Fruit fly (Drosophila melanogaster) whole organism, embryonic: ENCODE data around the gene bmm.

Source experiments
- Antp ChIP-seq: fragments of 200-800 bp; sonication (Bioruptor generic); optimal IDR thresholded peaks from 3 replicates; lab custom pipeline; 2016; ENCODE audit warnings: missing biosample characterization, missing genetic modification characterization
- Bgb ChIP-seq: fragments of 200-800 bp; sonication (Bioruptor generic); IDR thresholded peaks from 2 replicates; pipeline ENCODE4 v1.3.6; 2022; ENCODE audit warnings: missing biosample characterization, missing genetic modification characterization; ENCODE audit not compliant: partially characterized antibody
- CG1024 ChIP-seq: fragments of 200-800 bp; sonication (Bioruptor generic); IDR thresholded peaks from 2 replicates; pipeline ENCODE4 v1.3.6; 2022; ENCODE audit warnings: missing biosample characterization, missing genetic modification characterization
- CG10543 ChIP-seq: fragments of 200-800 bp; sonication (Bioruptor generic); optimal IDR thresholded peaks from 3 replicates; lab custom pipeline; 2017; ENCODE audit warnings: missing biosample characterization, mild to moderate bottlenecking, missing genetic modification characterization, moderate library complexity
- CG13296 ChIP-seq: fragments of 200-800 bp; sonication (Bioruptor generic); optimal IDR thresholded peaks from 3 replicates; lab custom pipeline; 2018; ENCODE audit warnings: missing biosample characterization, mild to moderate bottlenecking, missing genetic modification characterization
- CG13775 ChIP-seq: fragments of 200-800 bp; sonication (Bioruptor generic); optimal IDR thresholded peaks from 3 replicates; lab custom pipeline; 2017; ENCODE audit warnings: missing biosample characterization, mild to moderate bottlenecking, missing genetic modification characterization
- CG14014 ChIP-seq: fragments of 200-800 bp; sonication (Bioruptor generic); IDR thresholded peaks from 2 replicates; pipeline ENCODE4 v1.3.6; 2022; ENCODE audit warnings: missing biosample characterization, missing genetic modification characterization
- CG17361 ChIP-seq: fragments of 200-800 bp; sonication (Bioruptor generic); IDR thresholded peaks from 3 replicates; pipeline ENCODE4 v1.3.6; 2022; ENCODE audit warnings: missing biosample characterization, missing genetic modification characterization
- CG18619 ChIP-seq: fragments of 200-800 bp; sonication (Bioruptor generic); optimal IDR thresholded peaks from 3 replicates; lab custom pipeline; 2017; ENCODE audit warnings: missing biosample characterization, mild to moderate bottlenecking, missing genetic modification characterization
- CG2199 ChIP-seq: fragments of 200-800 bp; sonication (Bioruptor generic); IDR thresholded peaks from 3 replicates; pipeline ENCODE4 v1.3.6; 2022; ENCODE audit warnings: missing biosample characterization, missing genetic modification characterization
- CG2889 ChIP-seq: fragments of 200-800 bp; sonication (Bioruptor generic); IDR thresholded peaks from 3 replicates; pipeline ENCODE4 v1.3.6; 2022; ENCODE audit warnings: missing biosample characterization, missing genetic modification characterization
- CG4707 ChIP-seq: fragments of 200-800 bp; sonication (Bioruptor generic); optimal IDR thresholded peaks from 2 replicates; lab custom pipeline; 2018; ENCODE audit warnings: missing biosample characterization, mild to moderate bottlenecking, missing genetic modification characterization, moderate library complexity
- CG5180 ChIP-seq: fragments of 200-800 bp; sonication (Bioruptor generic); optimal IDR thresholded peaks from 3 replicates; lab custom pipeline; 2017; ENCODE audit warnings: missing biosample characterization, missing genetic modification characterization, mild to moderate bottlenecking, moderate library complexity, missing genetic modification reagents
- CG5953 ChIP-seq: fragments of 200-800 bp; sonication (Bioruptor generic); IDR thresholded peaks from 2 replicates; pipeline ENCODE4 v1.3.6; 2022; ENCODE audit warnings: missing biosample characterization, missing genetic modification characterization
- CG6272 ChIP-seq: fragments of 200-800 bp; sonication (Bioruptor generic); IDR thresholded peaks from 2 replicates; pipeline ENCODE4 v1.3.6; 2022; ENCODE audit warnings: missing biosample characterization, missing genetic modification characterization
- CG8281 ChIP-seq: fragments of 200-800 bp; sonication (Bioruptor generic); optimal IDR thresholded peaks from 2 replicates; lab custom pipeline; 2018; ENCODE audit warnings: missing biosample characterization, mild to moderate bottlenecking, missing genetic modification characterization, moderate library complexity
- CG8478 ChIP-seq: fragments of >200 bp; optimal IDR thresholded peaks from 2 replicates; lab custom pipeline; 2018
- CoRest ChIP-seq: fragments of 200-800 bp; sonication (Bioruptor generic); optimal IDR thresholded peaks from 3 replicates; lab custom pipeline; 2018; ENCODE audit warnings: missing biosample characterization, mild to moderate bottlenecking, missing genetic modification characterization, moderate library complexity
- Fer1 ChIP-seq: fragments of 200-800 bp; sonication (Bioruptor generic); optimal IDR thresholded peaks from 2 replicates; lab custom pipeline; 2017; ENCODE audit warnings: missing biosample characterization, mild to moderate bottlenecking, missing genetic modification characterization
- Hr39 ChIP-seq: fragments of >200 bp; optimal IDR thresholded peaks from 2 replicates; lab custom pipeline; 2017
- Jarid2 ChIP-seq: fragments of 200-800 bp; sonication (Bioruptor generic); optimal IDR thresholded peaks from 3 replicates; lab custom pipeline; 2017; ENCODE audit warnings: mild to moderate bottlenecking, missing biosample characterization, missing genetic modification reagents, missing genetic modification characterization
- Lhr ChIP-seq: fragments of 200-800 bp; sonication (Bioruptor generic); optimal IDR thresholded peaks from 3 replicates; lab custom pipeline; 2017; ENCODE audit warnings: mild to moderate bottlenecking, missing biosample characterization, missing genetic modification reagents, missing genetic modification characterization
- Neu2 ChIP-seq: fragments of 200-800 bp; sonication (Bioruptor generic); optimal IDR thresholded peaks from 3 replicates; lab custom pipeline; 2016; ENCODE audit warnings: missing biosample characterization, missing genetic modification characterization, borderline replicate concordance
- Scr ChIP-seq: fragments of 200-800 bp; sonication (Bioruptor generic); IDR thresholded peaks from 2 replicates; pipeline ENCODE4 v1.3.6; 2022; ENCODE audit warnings: missing biosample characterization, missing genetic modification characterization; ENCODE audit not compliant: partially characterized antibody
- Sox100B ChIP-seq: fragments of 200-800 bp; sonication (Bioruptor generic); optimal IDR thresholded peaks from 3 replicates; lab custom pipeline; 2018; ENCODE audit warnings: missing biosample characterization, mild to moderate bottlenecking, missing genetic modification characterization
- Sox102F ChIP-seq: fragments of 200-800 bp; sonication (Bioruptor generic); optimal IDR thresholded peaks from 2 replicates; lab custom pipeline; 2018; ENCODE audit warnings: missing biosample characterization, mild to moderate bottlenecking, missing genetic modification characterization, moderate library complexity
- ac ChIP-seq: fragments of 200-800 bp; sonication (Bioruptor generic); optimal IDR thresholded peaks from 3 replicates; lab custom pipeline; 2017; ENCODE audit warnings: missing biosample characterization, mild to moderate bottlenecking, missing genetic modification characterization
- ase ChIP-seq: fragments of 200-800 bp; sonication (Bioruptor generic); IDR thresholded peaks from 3 replicates; pipeline ENCODE4 v1.3.6; 2022; ENCODE audit warnings: missing biosample characterization, missing genetic modification characterization
- cg ChIP-seq: fragments of 200-800 bp; sonication (Bioruptor generic); optimal IDR thresholded peaks from 3 replicates; lab custom pipeline; 2019; ENCODE audit warnings: missing biosample characterization, mild to moderate bottlenecking, missing genetic modification characterization, moderate library complexity
- fd96Cb ChIP-seq: fragments of 200-800 bp; sonication (Bioruptor generic); optimal IDR thresholded peaks from 2 replicates; lab custom pipeline; 2018; ENCODE audit warnings: missing biosample characterization, mild to moderate bottlenecking, missing genetic modification characterization, moderate library complexity
- gro ChIP-seq: fragments of 200-800 bp; sonication (Bioruptor generic); optimal IDR thresholded peaks from 2 replicates; lab custom pipeline; 2016; ENCODE audit warnings: missing biosample characterization, missing genetic modification characterization
- gsb-n ChIP-seq: fragments of 200-800 bp; sonication (Bioruptor generic); optimal IDR thresholded peaks from 3 replicates; lab custom pipeline; 2018; ENCODE audit warnings: missing biosample characterization, mild to moderate bottlenecking, missing genetic modification characterization
- hth ChIP-seq: fragments of >200 bp; optimal IDR thresholded peaks from 2 replicates; lab custom pipeline; 2017; ENCODE audit warnings: inconsistent platforms
- lilli ChIP-seq: fragments of 200-800 bp; sonication (Bioruptor generic); optimal IDR thresholded peaks from 3 replicates; lab custom pipeline; 2016; ENCODE audit warnings: missing biosample characterization, missing genetic modification characterization
- lmd ChIP-seq: fragments of 200-800 bp; sonication (Bioruptor generic); IDR thresholded peaks from 2 replicates; pipeline ENCODE4 v1.3.6; 2022; ENCODE audit warnings: missing biosample characterization, missing genetic modification characterization
- mirr ChIP-seq: fragments of 200-800 bp; sonication (Bioruptor generic); optimal IDR thresholded peaks from 3 replicates; lab custom pipeline; 2018; ENCODE audit warnings: missing biosample characterization, mild to moderate bottlenecking, missing genetic modification characterization
- nerfin-1 ChIP-seq: fragments of 200-800 bp; sonication (Bioruptor generic); optimal IDR thresholded peaks from 3 replicates; lab custom pipeline; 2019; ENCODE audit warnings: missing biosample characterization, mild to moderate bottlenecking, missing genetic modification characterization, moderate library complexity
- odd ChIP-seq: fragments of 200-800 bp; sonication (Bioruptor generic); optimal IDR thresholded peaks from 2 replicates; lab custom pipeline; 2017; ENCODE audit warnings: missing biosample characterization, mild to moderate bottlenecking, missing genetic modification characterization
- org-1 ChIP-seq: fragments of 200-800 bp; sonication (Bioruptor generic); optimal IDR thresholded peaks from 2 replicates; lab custom pipeline; 2017; ENCODE audit warnings: missing biosample characterization, missing genetic modification characterization
- pnt ChIP-seq: fragments of 200-800 bp; sonication (Bioruptor generic); optimal IDR thresholded peaks from 3 replicates; lab custom pipeline; 2016; ENCODE audit warnings: missing biosample characterization, missing genetic modification characterization
- run ChIP-seq: fragments of 200-800 bp; sonication (Bioruptor generic); optimal IDR thresholded peaks from 3 replicates; lab custom pipeline; 2018; ENCODE audit warnings: missing biosample characterization, mild to moderate bottlenecking, missing genetic modification characterization
- scrt ChIP-seq: fragments of 200-800 bp; sonication (Bioruptor generic); optimal IDR thresholded peaks from 2 replicates; lab custom pipeline; 2018; ENCODE audit warnings: missing biosample characterization, mild to moderate bottlenecking, missing genetic modification characterization, moderate library complexity
- sd ChIP-seq: fragments of 200-800 bp; sonication (Bioruptor generic); optimal IDR thresholded peaks from 3 replicates; lab custom pipeline; 2018; ENCODE audit warnings: missing biosample characterization, mild to moderate bottlenecking, missing genetic modification characterization, moderate library complexity
- sim ChIP-seq: fragments of 200-800 bp; sonication (Bioruptor generic); IDR thresholded peaks from 2 replicates; pipeline ENCODE4 v1.3.6; 2022; ENCODE audit warnings: missing biosample characterization, missing genetic modification characterization
- stwl ChIP-seq: fragments of 200-800 bp; sonication (Bioruptor generic); optimal IDR thresholded peaks from 3 replicates; lab custom pipeline; 2018; ENCODE audit warnings: missing biosample characterization, mild to moderate bottlenecking, missing genetic modification characterization, moderate library complexity
- tgo ChIP-seq: fragments of 200-800 bp; sonication (Bioruptor generic); IDR thresholded peaks from 3 replicates; pipeline ENCODE4 v1.3.6; 2022; ENCODE audit warnings: missing biosample characterization, missing genetic modification characterization
- twi ChIP-seq: fragments of 200-800 bp; optimal IDR thresholded peaks from 2 replicates; lab custom pipeline; 2019; ENCODE audit warnings: missing biosample characterization, mild to moderate bottlenecking, missing genetic modification characterization, moderate library complexity
- vfl ChIP-seq: fragments of 200-800 bp; sonication (Bioruptor generic); optimal IDR thresholded peaks from 2 replicates; lab custom pipeline; 2016; ENCODE audit warnings: missing biosample characterization, missing genetic modification characterization
- wek ChIP-seq: fragments of 200-800 bp; sonication (Bioruptor generic); optimal IDR thresholded peaks from 3 replicates; lab custom pipeline; 2018; ENCODE audit warnings: missing biosample characterization, mild to moderate bottlenecking, missing genetic modification characterization, moderate library complexity
- yki ChIP-seq: fragments of >200 bp; optimal IDR thresholded peaks from 3 replicates; lab custom pipeline; 2018
- zf30C ChIP-seq: fragments of 200-800 bp; sonication (Bioruptor generic); optimal IDR thresholded peaks from 3 replicates; lab custom pipeline; 2018; ENCODE audit warnings: missing biosample characterization, mild to moderate bottlenecking, missing genetic modification characterization

The bmm gene

dm6 chr3L:14790127-14790589, 3.9 kb upstream of the bmm start (continued):
- TF ChIP-seq odd (no peak), CG14014 (GFP tag; lab: Robert Waterston, UW) (peak; percentile 54; the same call in 1 of the 2 replicates), wek (GFP tag; lab: Kevin White, UChicago) (peak; percentile 42), CG4707 (GFP tag; lab: Kevin White, UChicago) (no peak), lilli (GFP tag; lab: Kevin White, UChicago) (peak; percentile 91), CG2889 (GFP tag; lab: Robert Waterston, UW) (0 out of 3 replicates have a peak, but pooled peaks have one; percentile 54), CG18619 (peak; percentile 34), Lhr (GFP tag; lab: Kevin White, UChicago) (no peak), Jarid2 (no peak), CG6272 (GFP tag; lab: Robert Waterston, UW) (peak; percentile 77; the same call in 1 of the 2 replicates), CG10543 (GFP tag; lab: Kevin White, UChicago) (no peak), CG5180 (GFP tag; lab: Kevin White, UChicago) (peak; percentile 48), hth (lab: Kevin White, UChicago) (no peak), CG8281 (peak; percentile 37), ac (GFP tag; lab: Kevin White, UChicago) (no peak), tgo (GFP tag; lab: Robert Waterston, UW) (peak; percentile 78), zf30C (GFP tag; lab: Kevin White, UChicago) (no peak), Neu2 (GFP tag; lab: Kevin White, UChicago) (peak; percentile 66), vfl (peak; percentile 65), nerfin-1 (tag; lab: Kevin White, UChicago) (no peak), Hr39 (lab: Kevin White, UChicago) (peak; percentile 72), CG2199 (0 out of 3 replicates have a peak, but pooled peaks have one; percentile 64), gsb-n (tag; lab: Kevin White, UChicago) (no peak), Sox100B (GFP tag; lab: Kevin White, UChicago) (no peak), Sox102F (GFP tag; lab: Kevin White, UChicago) (no peak), sd (tag; lab: Kevin White, UChicago) (no peak), cg (GFP tag; lab: Kevin White, UChicago) (peak; percentile 46), Bgb (GFP tag; lab: Robert Waterston, UW) (peak; percentile 80), yki (lab: Kevin White, UChicago) (no peak), CG5953 (GFP tag; lab: Robert Waterston, UW) (no peak), gro (GFP tag; lab: Kevin White, UChicago) (peak; percentile 85), twi (tag; lab: Kevin White, UChicago) (peak; percentile 43), CoRest (tag; lab: Kevin White, UChicago) (peak; percentile 45), fd96Cb (tag; lab: Kevin White, UChicago) (peak; percentile 47), CG13775 (GFP tag; lab: Kevin White, UChicago) (peak; percentile 82), scrt (GFP tag; lab: Kevin White, UChicago) (no peak), sim (GFP tag; lab: Robert Waterston, UW) (no peak), Fer1 (GFP tag; lab: Kevin White, UChicago) (peak; percentile 77), pnt (GFP tag; lab: Kevin White, UChicago) (peak; percentile 61), Scr (peak; percentile 87), CG8478 (lab: Kevin White, UChicago) (no peak), run (tag; lab: Kevin White, UChicago) (peak; percentile 8), stwl (tag; lab: Kevin White, UChicago) (peak; percentile 68), CG13296 (GFP tag; lab: Kevin White, UChicago) (no peak), CG17361 (peak; percentile 72), CG1024 (GFP tag; lab: Robert Waterston, UW) (0 out of 2 replicates have a peak, but pooled peaks have one; percentile 27), Antp (GFP tag; lab: Kevin White, UChicago) (peak; percentile 89), ase (peak; percentile 35; the same call in 1 of the 3 replicates), org-1 (GFP tag; lab: Kevin White, UChicago) (peak; percentile 70), lmd (GFP tag; lab: Robert Waterston, UW) (peak; percentile 80), mirr (GFP tag; lab: Kevin White, UChicago) (no peak)
